Worm (Caenorhabditis elegans) whole organism, L3 larva: ENCODE data around the gene F28F9.2.
A peak's percentile ranks its signal among the peaks of the same experiment; 100 is the strongest.

Source experiments
- ZK546.5 ChIP-seq: sonication (generic microtip); optimal IDR thresholded peaks from 2 replicates; lab custom pipeline; 2017; ENCODE audit warnings: missing biosample characterization, missing genetic modification characterization
- ama-1 ChIP-seq: fragments of 150-350 bp; optimal IDR thresholded peaks from 2 replicates; lab custom pipeline; 2018
- ceh-16 ChIP-seq: sonication (generic microtip); optimal IDR thresholded peaks from 2 replicates; lab custom pipeline; 2017; ENCODE audit warnings: missing biosample characterization, missing genetic modification characterization
- ceh-9 ChIP-seq: sonication (generic microtip); optimal IDR thresholded peaks from 2 replicates; lab custom pipeline; 2018; ENCODE audit warnings: missing biosample characterization, missing genetic modification characterization
- daf-12 ChIP-seq: fragments of 150-350 bp; optimal IDR thresholded peaks from 2 replicates; lab custom pipeline; 2014; ENCODE audit warnings: missing biosample characterization, missing genetic modification reagents, missing genetic modification characterization
- egl-27 ChIP-seq: sonication (generic microtip); optimal IDR thresholded peaks from 4 replicates; lab custom pipeline; 2017; ENCODE audit warnings: missing biosample characterization, missing genetic modification reagents, missing genetic modification characterization
- elt-2 ChIP-seq: sonication (generic microtip); optimal IDR thresholded peaks from 2 replicates; lab custom pipeline; 2016; ENCODE audit warnings: missing genetic modification reagents, mild to moderate bottlenecking, missing genetic modification characterization, missing compliant biosample characterization
- eor-1 ChIP-seq, 2 experiments: fragments of 150-350 bp; optimal IDR thresholded peaks; 2 replicates each; lab custom pipeline; 2014 to 2018; ENCODE audit warnings: missing biosample characterization in 2 of 2, missing genetic modification characterization in 2 of 2
- fkh-10 ChIP-seq: sonication (generic microtip); optimal IDR thresholded peaks from 2 replicates; lab custom pipeline; 2017; ENCODE audit warnings: missing biosample characterization, missing genetic modification reagents, missing genetic modification characterization
- fos-1 ChIP-seq: fragments of 150-350 bp; optimal IDR thresholded peaks from 2 replicates; lab custom pipeline; 2014; ENCODE audit warnings: missing biosample characterization, missing genetic modification characterization
- hmg-11 ChIP-seq: sonication (generic microtip); optimal IDR thresholded peaks from 2 replicates; lab custom pipeline; 2016; ENCODE audit warnings: missing genetic modification characterization, missing compliant biosample characterization
- jun-1 ChIP-seq: fragments of 150-350 bp; optimal IDR thresholded peaks from 2 replicates; lab custom pipeline; 2014; ENCODE audit warnings: missing biosample characterization, missing genetic modification reagents, missing genetic modification characterization
- lin-15B ChIP-seq: fragments of 150-350 bp; optimal IDR thresholded peaks from 2 replicates; lab custom pipeline; 2014; ENCODE audit warnings: missing biosample characterization, missing genetic modification characterization
- lin-39 ChIP-seq: fragments of 150-350 bp; optimal IDR thresholded peaks from 2 replicates; lab custom pipeline; 2018; ENCODE audit warnings: missing biosample characterization, missing genetic modification reagents, missing genetic modification characterization
- lsy-12 ChIP-seq: sonication (generic microtip); optimal IDR thresholded peaks from 2 replicates; lab custom pipeline; 2016; ENCODE audit warnings: mild to moderate bottlenecking, missing genetic modification characterization, missing compliant biosample characterization
- mdl-1 ChIP-seq: fragments of 150-350 bp; optimal IDR thresholded peaks from 2 replicates; lab custom pipeline; 2014; ENCODE audit warnings: missing biosample characterization, missing genetic modification characterization
- mml-1 ChIP-seq: fragments of 150-350 bp; sonication (generic microtip); optimal IDR thresholded peaks from 3 replicates; lab custom pipeline; 2014; ENCODE audit warnings: missing biosample characterization, missing genetic modification characterization
- nfya-1 ChIP-seq: sonication (generic microtip); optimal IDR thresholded peaks from 2 replicates; lab custom pipeline; 2017; ENCODE audit warnings: missing genetic modification characterization, mild to moderate bottlenecking, missing compliant biosample characterization, antibody characterized with exemption, moderate library complexity; ENCODE audit not compliant: insufficient read depth
- nhr-11 ChIP-seq: fragments of 150-350 bp; optimal IDR thresholded peaks from 2 replicates; lab custom pipeline; 2014; ENCODE audit warnings: missing biosample characterization, missing genetic modification characterization
- nhr-12 ChIP-seq: fragments of 150-350 bp; optimal IDR thresholded peaks from 2 replicates; lab custom pipeline; 2014; ENCODE audit warnings: missing biosample characterization, missing genetic modification characterization
- nhr-23 ChIP-seq: fragments of 150-350 bp; optimal IDR thresholded peaks from 2 replicates; lab custom pipeline; 2014; ENCODE audit warnings: missing biosample characterization, missing genetic modification reagents, missing genetic modification characterization
- nhr-237 ChIP-seq: fragments of 150-350 bp; optimal IDR thresholded peaks from 2 replicates; lab custom pipeline; 2014; ENCODE audit warnings: missing biosample characterization, missing genetic modification characterization
- nhr-25 ChIP-seq: sonication (generic microtip); optimal IDR thresholded peaks from 2 replicates; lab custom pipeline; 2017; ENCODE audit warnings: missing biosample characterization, missing genetic modification characterization
- nhr-43 ChIP-seq: sonication (generic microtip); optimal IDR thresholded peaks from 2 replicates; lab custom pipeline; 2016; ENCODE audit warnings: mild to moderate bottlenecking, missing genetic modification characterization, missing compliant biosample characterization; ENCODE audit not compliant: poor library complexity, severe bottlenecking
- nhr-67 ChIP-seq: fragments of 150-350 bp; optimal IDR thresholded peaks from 2 replicates; lab custom pipeline; 2014; ENCODE audit warnings: missing biosample characterization, missing genetic modification characterization
- nhr-77 ChIP-seq: fragments of 150-350 bp; optimal IDR thresholded peaks from 2 replicates; lab custom pipeline; 2014; ENCODE audit warnings: missing biosample characterization, missing genetic modification characterization
- pha-4 ChIP-seq: fragments of 150-350 bp; optimal IDR thresholded peaks from 2 replicates; lab custom pipeline; 2014; ENCODE audit warnings: missing biosample characterization, missing genetic modification reagents, missing genetic modification characterization
- sea-2 ChIP-seq: fragments of 150-350 bp; sonication (generic microtip); optimal IDR thresholded peaks from 4 replicates; lab custom pipeline; 2014; ENCODE audit warnings: missing biosample characterization, missing genetic modification reagents, missing genetic modification characterization
- skn-1 ChIP-seq: fragments of 150-350 bp; optimal IDR thresholded peaks from 2 replicates; lab custom pipeline; 2014; ENCODE audit warnings: missing biosample characterization, missing genetic modification characterization
- snpc-4 ChIP-seq: fragments of 150-350 bp; optimal IDR thresholded peaks from 2 replicates; lab custom pipeline; 2014; ENCODE audit warnings: missing biosample characterization, missing genetic modification characterization
- tbx-2 ChIP-seq: sonication (generic microtip); optimal IDR thresholded peaks from 2 replicates; lab custom pipeline; 2016; ENCODE audit warnings: mild to moderate bottlenecking, missing genetic modification characterization, missing compliant biosample characterization
- unc-39 ChIP-seq: sonication (generic microtip); optimal IDR thresholded peaks from 4 replicates; lab custom pipeline; 2017; ENCODE audit warnings: missing biosample characterization, missing genetic modification characterization
- unc-62 ChIP-seq: fragments of 150-350 bp; sonication (generic microtip); optimal IDR thresholded peaks from 4 replicates; lab custom pipeline; 2014; ENCODE audit warnings: missing biosample characterization, missing genetic modification reagents, missing genetic modification characterization
- ztf-11 ChIP-seq: fragments of 150-350 bp; optimal IDR thresholded peaks from 2 replicates; lab custom pipeline; 2014; ENCODE audit warnings: missing biosample characterization, missing genetic modification characterization
- ztf-4 ChIP-seq: fragments of 150-350 bp; optimal IDR thresholded peaks from 2 replicates; lab custom pipeline; 2014; ENCODE audit warnings: missing biosample characterization, missing genetic modification characterization

F28F9.2 gene

ce11 chrIV:3847489-3847888 lies 8.0 kb downstream of the F28F9.2 start:
- TF ChIP-seq nhr-67 (tag; lab: Kevin White, UChicago) = no peak
- TF ChIP-seq fkh-10 = peak; percentile 27
- no peak for TF ChIP-seq ama-1 (lab: Kevin White, UChicago)
- TF ChIP-seq, all 47 proteins: peak for 1

- TF ChIP-seq tbx-2 = no peak
- no peak for TF ChIP-seq elt-2 (tag; lab: Kevin White, UChicago)
- TF ChIP-seq unc-39 (tag; lab: Kevin White, UChicago) = no peak
- TF ChIP-seq unc-62 = no peak
- no peak for TF ChIP-seq nhr-77 (tag; lab: Kevin White, UChicago)
- TF ChIP-seq pha-4 (tag; lab: Kevin White, UChicago) = no peak
- TF ChIP-seq lin-39 (tag; lab: Kevin White, UChicago) = no peak
- TF ChIP-seq snpc-4 (tag; lab: Kevin White, UChicago) = no peak
- no peak for TF ChIP-seq nhr-25
- no peak for TF ChIP-seq fkh-10
- no peak for TF ChIP-seq jun-1 (tag; lab: Kevin White, UChicago)
- TF ChIP-seq ztf-11 (tag; lab: Kevin White, UChicago) = no peak
- no peak for TF ChIP-seq hmg-11 (tag; lab: Kevin White, UChicago)
- no peak for TF ChIP-seq nhr-23 (tag; lab: Kevin White, UChicago)
- no peak for TF ChIP-seq mdl-1
These were observed 9.5 kb downstream of the F28F9.2 start for ce11 chrIV:3848985-3849384.

DNA sequence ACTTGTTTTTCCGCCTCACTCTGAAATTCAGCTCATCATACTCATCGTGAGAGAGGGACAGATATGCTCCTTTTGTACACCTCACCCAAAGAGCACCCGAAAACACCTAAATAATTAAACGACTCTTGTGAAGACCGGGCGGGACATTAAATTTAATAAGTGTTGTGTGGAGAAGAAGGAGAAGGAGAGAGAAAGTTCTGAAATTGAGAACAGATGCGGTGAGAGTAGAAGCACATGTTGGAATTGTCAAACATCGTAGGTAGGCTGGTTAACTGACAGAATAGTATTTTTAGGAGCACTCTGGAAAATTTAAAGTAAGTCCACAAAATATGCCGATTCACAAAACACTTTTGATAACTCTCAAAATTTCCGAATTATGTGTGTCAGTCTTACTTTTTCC lies 14.0 kb downstream of the F28F9.2 start:
- no peak for TF ChIP-seq tbx-2
- TF ChIP-seq ama-1 (lab: Kevin White, UChicago) = no peak
- no peak for TF ChIP-seq lin-15B (tag; lab: Kevin White, UChicago)
- no peak for TF ChIP-seq egl-27 (tag; lab: Kevin White, UChicago)
- TF ChIP-seq nhr-11 (tag; lab: Kevin White, UChicago) = no peak
- TF ChIP-seq nhr-237 = no peak
- no peak for TF ChIP-seq skn-1
- no peak for TF ChIP-seq unc-39 (tag; lab: Kevin White, UChicago)
- no peak for TF ChIP-seq eor-1 (tag; optimal IDR thresholded peaks at IDR 0.05; lab: Kevin White, UChicago)
- TF ChIP-seq ZK546.5 (tag; lab: Kevin White, UChicago) = no peak
- TF ChIP-seq unc-62 = no peak
- no peak for TF ChIP-seq lsy-12 (tag; lab: Kevin White, UChicago)
- no peak for TF ChIP-seq pha-4 (tag; lab: Kevin White, UChicago)
- TF ChIP-seq nhr-43 (tag; lab: Kevin White, UChicago) = no peak
- no peak for TF ChIP-seq snpc-4 (tag; lab: Kevin White, UChicago)
- TF ChIP-seq nfya-1 = no peak
- TF ChIP-seq fos-1 (tag; lab: Kevin White, UChicago) = no peak
- no peak for TF ChIP-seq nhr-12
- TF ChIP-seq nhr-67 (tag; lab: Kevin White, UChicago) = no peak
- TF ChIP-seq, all 47 proteins: peak for 0

- TF ChIP-seq nfya-1 (peak; percentile 9), tbx-2 (no peak)
- TF ChIP-seq, all 47 proteins: peak for 1
These were observed 15.1 kb downstream of the F28F9.2 start for ce11 chrIV:3854606-3855005.

DNA sequence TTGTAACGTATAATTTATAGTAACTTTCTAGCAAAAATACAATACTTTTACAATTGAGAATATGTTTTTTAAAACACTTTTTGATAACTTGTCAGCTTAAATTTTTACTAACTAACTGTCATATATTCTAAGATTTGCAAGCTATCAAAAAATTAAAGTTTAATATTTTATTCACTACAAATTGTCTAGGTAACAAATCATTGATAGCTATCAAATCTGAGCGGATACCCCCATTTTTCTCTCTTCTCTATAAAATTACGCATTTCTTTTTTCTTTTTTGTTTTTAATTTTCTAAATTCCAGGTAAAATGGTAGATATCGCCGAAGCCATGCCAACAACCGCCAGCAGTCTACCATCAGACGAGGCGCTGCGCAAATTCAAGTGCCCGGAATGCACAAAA lies 16.0 kb downstream of the F28F9.2 start, which contains the start of gene zag-1:
Gene zag-1, plus strand, starts transcription at position 301 of the 400 bp plus-strand sequence.
- no peak for TF ChIP-seq ceh-16 (tag; lab: Kevin White, UChicago)
- no peak for TF ChIP-seq mml-1 (tag; lab: Kevin White, UChicago)
- TF ChIP-seq daf-12 (tag; lab: Kevin White, UChicago) = no peak
- no peak for TF ChIP-seq ztf-4
- TF ChIP-seq ceh-9 (tag; lab: Kevin White, UChicago) = no peak
- no peak for TF ChIP-seq nhr-77 (tag; lab: Kevin White, UChicago)
- TF ChIP-seq egl-27 (tag; lab: Kevin White, UChicago) = no peak

ce11 chrIV:3856190-3856589 lies 16.7 kb downstream of the F28F9.2 start:
- TF ChIP-seq nfya-1 (peak; percentile 65), lin-39 (tag; lab: Kevin White, UChicago) (peak; percentile 21), sea-2 (GFP tag; lab: Kevin White, UChicago) (no peak)
